In the genomic region with DNA sequence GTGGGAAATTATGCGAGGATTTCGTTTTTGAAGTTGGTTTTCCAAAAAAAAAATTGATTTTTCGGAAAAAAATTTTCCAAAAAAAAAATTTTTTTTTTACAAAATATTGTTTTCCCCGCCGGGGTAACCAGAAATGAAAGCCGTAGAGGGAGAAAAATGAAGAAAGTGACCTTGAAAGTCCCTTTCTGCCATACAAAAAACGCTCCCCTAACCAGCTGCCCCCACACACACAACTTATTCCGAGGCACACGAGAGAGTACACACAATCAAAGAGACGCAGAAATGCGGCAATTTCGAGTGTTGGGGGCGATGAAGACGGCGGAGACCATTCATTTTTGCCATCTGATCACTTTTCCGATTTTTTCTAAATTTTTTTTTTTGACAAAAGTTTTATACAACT, we compare ENCODE assay signal across 5 worm cellular contexts.
TF ChIP-seq lines count a peak whose summit lies in the region.

No protein-coding gene starts in this region.

TF ChIP-seq in whole organism, L1 larva, 84 proteins besides CTCF, POLR2A, EP300 and RAD21 (continues in another document):
- TF ChIP-seq pag-3 (tag; optimal IDR thresholded peaks at IDR 0.05; lab: Kevin White, UChicago; ENCODE audit: borderline replicate concordance, insufficient read depth), result peak; percentile 69
- peak; percentile 40 for TF ChIP-seq skn-1 (tag; optimal IDR thresholded peaks at IDR 0.05; lab: Kevin White, UChicago)
- TF ChIP-seq elt-3 (tag; optimal IDR thresholded peaks at IDR 0.05; lab: Kevin White, UChicago), result peak in 1 of 6 experiments; percentile 64
- TF ChIP-seq blmp-1 (tag; optimal IDR thresholded peaks at IDR 0.05; lab: Kevin White, UChicago), result peak; percentile 97
- no peak for TF ChIP-seq ztf-11 (tag; optimal IDR thresholded peaks at IDR 0.05; lab: Kevin White, UChicago)
- TF ChIP-seq pqm-1 (tag; optimal IDR thresholded peaks at IDR 0.05; lab: Kevin White, UChicago), result no peak
- TF ChIP-seq xbp-1 (tag; optimal IDR thresholded peaks at IDR 0.05; lab: Kevin White, UChicago), result no peak
- peak; percentile 6 for TF ChIP-seq nhr-20 (tag; optimal IDR thresholded peaks at IDR 0.05; lab: Kevin White, UChicago)
- TF ChIP-seq egl-13 (tag; optimal IDR thresholded peaks at IDR 0.05; lab: Kevin White, UChicago), result no peak
- TF ChIP-seq nhr-85 (tag; lab: Kevin White, UChicago), result peak; percentile 66
- TF ChIP-seq hlh-4 (tag; optimal IDR thresholded peaks at IDR 0.05; lab: Kevin White, UChicago), result no peak
- peak; percentile 3 to 47 (median 32) for TF ChIP-seq dpl-1 (GFP tag; optimal IDR thresholded peaks at IDR 0.05; lab: Kevin White, UChicago)
- peak in 1 of 2 experiments; percentile 12 for TF ChIP-seq mdl-1 (tag; optimal IDR thresholded peaks at IDR 0.05; lab: Kevin White, UChicago)
- no peak for TF ChIP-seq snpc-4 (tag; optimal IDR thresholded peaks at IDR 0.05; lab: Kevin White, UChicago)
- TF ChIP-seq lin-13 (GFP tag; optimal IDR thresholded peaks at IDR 0.05; lab: Kevin White, UChicago), result peak; percentile 40
- peak in 1 of 2 experiments; percentile 38 for TF ChIP-seq efl-1 (optimal IDR thresholded peaks at IDR 0.05; lab: Kevin White, UChicago)
- peak; percentile 11 to 91 for TF ChIP-seq efl-1 (GFP tag; optimal IDR thresholded peaks at IDR 0.05 in 1 of 2; lab: Kevin White, UChicago)

TF ChIP-seq in whole organism, L2 larva, 48 proteins besides CTCF, POLR2A, EP300 and RAD21:
- TF ChIP-seq lsy-2 (tag; optimal IDR thresholded peaks at IDR 0.05; lab: Kevin White, UChicago), result peak in 1 of 2 experiments; percentile 7
- no peak for TF ChIP-seq unc-62 (GFP tag; optimal IDR thresholded peaks at IDR 0.05; lab: Kevin White, UChicago)
- TF ChIP-seq sma-9 (GFP tag; optimal IDR thresholded peaks at IDR 0.05; lab: Kevin White, UChicago), result no peak
- TF ChIP-seq sma-9 (tag; optimal IDR thresholded peaks at IDR 0.05; lab: Kevin White, UChicago), result no peak
- no peak for TF ChIP-seq nhr-10 (tag; optimal IDR thresholded peaks at IDR 0.05; lab: Kevin White, UChicago)
- peak; percentile 64 for TF ChIP-seq blmp-1 (tag; optimal IDR thresholded peaks at IDR 0.05; lab: Kevin White, UChicago; ENCODE audit: insufficient read depth)
- TF ChIP-seq nhr-12 (tag; optimal IDR thresholded peaks at IDR 0.05; lab: Kevin White, UChicago), result no peak
- TF ChIP-seq nhr-25 (tag; optimal IDR thresholded peaks at IDR 0.05; lab: Kevin White, UChicago), result peak; percentile 11
- TF ChIP-seq C34F6.9 (tag; optimal IDR thresholded peaks at IDR 0.05; lab: Kevin White, UChicago), result no peak
- no peak for TF ChIP-seq nhr-129 (tag; optimal IDR thresholded peaks at IDR 0.05; lab: Kevin White, UChicago)
- TF ChIP-seq crh-2 (tag; optimal IDR thresholded peaks at IDR 0.05; lab: Kevin White, UChicago), result no peak
- TF ChIP-seq gmeb-1 (tag; optimal IDR thresholded peaks at IDR 0.05; lab: Kevin White, UChicago), result peak; percentile 1
- TF ChIP-seq snpc-4 (tag; optimal IDR thresholded peaks at IDR 0.05; lab: Kevin White, UChicago), result no peak

TF ChIP-seq in whole organism, L3 larva, 47 proteins besides CTCF, POLR2A, EP300 and RAD21:
- no peak for TF ChIP-seq nhr-76 (tag; optimal IDR thresholded peaks at IDR 0.05; lab: Kevin White, UChicago)
- no peak for TF ChIP-seq fkh-10 (GFP tag; optimal IDR thresholded peaks at IDR 0.05; lab: Kevin White, UChicago)
- no peak for TF ChIP-seq ztf-11 (tag; optimal IDR thresholded peaks at IDR 0.05; lab: Kevin White, UChicago)
- TF ChIP-seq nhr-25 (tag; optimal IDR thresholded peaks at IDR 0.05; lab: Kevin White, UChicago), result peak; percentile 89
- TF ChIP-seq elt-3 (tag; optimal IDR thresholded peaks at IDR 0.05; lab: Kevin White, UChicago), result no peak
- peak; percentile 12 for TF ChIP-seq hmg-11 (tag; optimal IDR thresholded peaks at IDR 0.05; lab: Kevin White, UChicago)
- TF ChIP-seq snpc-4 (tag; optimal IDR thresholded peaks at IDR 0.05; lab: Kevin White, UChicago), result no peak
- no peak for TF ChIP-seq unc-62 (GFP tag; optimal IDR thresholded peaks at IDR 0.05; lab: Kevin White, UChicago)
TF ChIP-seq in whole organism, L3 larva: peak in this region for 2.

TF ChIP-seq in whole organism, L4 larva, 104 proteins besides CTCF, POLR2A, EP300 and RAD21 (continues in another document):
- TF ChIP-seq hif-1 (tag; optimal IDR thresholded peaks at IDR 0.05; lab: Kevin White, UChicago) (no peak), sdz-12 (GFP tag; optimal IDR thresholded peaks at IDR 0.05; lab: Kevin White, UChicago) (no peak), egl-43 (GFP tag; IDR thresholded peaks at IDR 0.05; lab: Robert Waterston, UW) (no peak), lim-7 (GFP tag; IDR thresholded peaks at IDR 0.05; lab: Robert Waterston, UW) (no peak), Y75B8A.6 (GFP tag; IDR thresholded peaks at IDR 0.05; lab: Robert Waterston, UW) (no peak), nhr-102 (tag; optimal IDR thresholded peaks at IDR 0.05; lab: Kevin White, UChicago) (no peak), attf-4 (tag; optimal IDR thresholded peaks at IDR 0.05; lab: Kevin White, UChicago) (no peak), zag-1 (tag; optimal IDR thresholded peaks at IDR 0.05; lab: Kevin White, UChicago) (no peak), lin-15B (tag; optimal IDR thresholded peaks at IDR 0.05; lab: Kevin White, UChicago) (no peak), lin-13 (GFP tag; optimal IDR thresholded peaks at IDR 0.05; lab: Kevin White, UChicago) (no peak), F10B5.3 (tag; optimal IDR thresholded peaks at IDR 0.05; lab: Kevin White, UChicago) (no peak), snpc-1.2 (GFP tag; IDR thresholded peaks at IDR 0.05; lab: Robert Waterston, UW) (no peak), ama-1 (optimal IDR thresholded peaks at IDR 0.05; lab: Kevin White, UChicago) (no peak), nhr-111 (GFP tag; optimal IDR thresholded peaks at IDR 0.05; lab: Kevin White, UChicago) (no peak), lin-29 (GFP tag; IDR thresholded peaks at IDR 0.05; lab: Robert Waterston, UW) (no peak), saeg-2 (GFP tag; IDR thresholded peaks at IDR 0.05; lab: Robert Waterston, UW) (no peak), hlh-11 (tag; optimal IDR thresholded peaks at IDR 0.05; lab: Kevin White, UChicago) (peak; percentile 29), zip-11 (GFP tag; IDR thresholded peaks at IDR 0.05; lab: Robert Waterston, UW) (no peak), dmd-8 (GFP tag; IDR thresholded peaks at IDR 0.05; lab: Robert Waterston, UW) (no peak), T20F7.1 (GFP tag; optimal IDR thresholded peaks at IDR 0.05; lab: Kevin White, UChicago) (no peak), R02D3.7 (tag; optimal IDR thresholded peaks at IDR 0.05; lab: Kevin White, UChicago) (no peak), F49E8.2 (tag; optimal IDR thresholded peaks at IDR 0.05; lab: Kevin White, UChicago; ENCODE audit: borderline replicate concordance) (no peak), F26F4.8 (GFP tag; conservative IDR thresholded peaks at IDR 0.05; lab: Robert Waterston, UW) (no peak), nhr-42 (GFP tag; IDR thresholded peaks at IDR 0.05; lab: Robert Waterston, UW) (no peak), rbr-2 (tag; optimal IDR thresholded peaks at IDR 0.05; lab: Kevin White, UChicago) (no peak), arid-1 (GFP tag; conservative IDR thresholded peaks at IDR 0.05; lab: Robert Waterston, UW) (no peak), lin-39 (tag; optimal IDR thresholded peaks at IDR 0.05; lab: Kevin White, UChicago) (no peak), jun-1 (tag; optimal IDR thresholded peaks at IDR 0.05; lab: Kevin White, UChicago) (no peak)

TF ChIP-seq in whole organism, young adult, 124 proteins besides CTCF, POLR2A, EP300 and RAD21:
- no peak for TF ChIP-seq B0035.1 (tag; optimal IDR thresholded peaks at IDR 0.05; lab: Kevin White, UChicago)
- peak; percentile 86 for TF ChIP-seq hmg-1.2 (GFP tag; IDR thresholded peaks at IDR 0.05; lab: Robert Waterston, UW)
- peak; percentile 3 for TF ChIP-seq ceh-27 (GFP tag; optimal IDR thresholded peaks at IDR 0.05; lab: Kevin White, UChicago)
TF ChIP-seq in whole organism, young adult: peak in this region for 2.
